Fruit fly (Drosophila melanogaster) whole organism, embryonic: Measurements from ENCODE around the gene Der-2.

ENCODE experiments used
- Abd-B ChIP-seq: fragments of 200-800 bp; sonication (Bioruptor generic); optimal IDR thresholded peaks from 2 replicates; lab custom pipeline; 2018; ENCODE audit warnings: missing biosample characterization, mild to moderate bottlenecking, missing genetic modification characterization, moderate library complexity
- B-H1 ChIP-seq: fragments of 200-800 bp; sonication (Bioruptor generic); IDR thresholded peaks from 3 replicates; pipeline ENCODE4 v1.3.6; 2022; ENCODE audit warnings: missing biosample characterization, missing genetic modification characterization
- CG10147 ChIP-seq: fragments of 200-800 bp; sonication (Bioruptor generic); optimal IDR thresholded peaks from 2 replicates; lab custom pipeline; 2019; ENCODE audit warnings: missing biosample characterization, mild to moderate bottlenecking, missing genetic modification characterization, moderate library complexity
- CG10654 ChIP-seq: fragments of 200-800 bp; sonication (Bioruptor generic); optimal IDR thresholded peaks from 2 replicates; lab custom pipeline; 2016; ENCODE audit warnings: missing biosample characterization, missing genetic modification characterization
- CG11504 ChIP-seq: fragments of 200-800 bp; sonication (Bioruptor generic); optimal IDR thresholded peaks from 3 replicates; lab custom pipeline; 2019; ENCODE audit warnings: missing biosample characterization, mild to moderate bottlenecking, missing genetic modification characterization, moderate library complexity
- CG11695 ChIP-seq: fragments of 200-800 bp; sonication (Bioruptor generic); IDR thresholded peaks from 3 replicates; pipeline ENCODE4 v1.3.6; 2022; ENCODE audit warnings: missing biosample characterization, missing genetic modification characterization
- CG12659 ChIP-seq: fragments of 200-800 bp; sonication (Bioruptor generic); optimal IDR thresholded peaks from 3 replicates; lab custom pipeline; 2017; ENCODE audit warnings: mild to moderate bottlenecking, missing biosample characterization, missing genetic modification reagents, missing genetic modification characterization
- CG1529 ChIP-seq: fragments of 200-800 bp; sonication (Bioruptor generic); optimal IDR thresholded peaks from 3 replicates; lab custom pipeline; 2018; ENCODE audit warnings: missing biosample characterization, missing genetic modification characterization
- CG16813 ChIP-seq: fragments of 200-800 bp; sonication (Bioruptor generic); IDR thresholded peaks from 3 replicates; pipeline ENCODE4 v1.3.6; 2022; ENCODE audit warnings: missing biosample characterization, missing genetic modification characterization; ENCODE audit not compliant: partially characterized antibody
- CG17829 ChIP-seq: fragments of 200-800 bp; optimal IDR thresholded peaks from 2 replicates; lab custom pipeline; 2019; ENCODE audit warnings: missing biosample characterization, mild to moderate bottlenecking, missing genetic modification characterization, moderate library complexity
- CG18599 ChIP-seq: fragments of 200-800 bp; sonication (Bioruptor generic); optimal IDR thresholded peaks from 3 replicates; lab custom pipeline; 2017; ENCODE audit warnings: missing biosample characterization, missing genetic modification characterization, mild to moderate bottlenecking, moderate library complexity, missing genetic modification reagents
- CG2120 ChIP-seq: fragments of 200-800 bp; sonication (Bioruptor generic); optimal IDR thresholded peaks from 3 replicates; lab custom pipeline; 2016; ENCODE audit warnings: missing biosample characterization, missing genetic modification characterization
- CG2712 ChIP-seq: fragments of 200-800 bp; optimal IDR thresholded peaks from 3 replicates; lab custom pipeline; 2019; ENCODE audit warnings: missing biosample characterization, mild to moderate bottlenecking, missing genetic modification characterization, moderate library complexity
- CG31441 ChIP-seq: fragments of 200-800 bp; sonication (Bioruptor generic); IDR thresholded peaks from 2 replicates; pipeline ENCODE4 v1.3.6; 2022; ENCODE audit warnings: missing biosample characterization, missing genetic modification characterization
- CG33213 ChIP-seq: fragments of 200-800 bp; sonication (Bioruptor generic); optimal IDR thresholded peaks from 3 replicates; lab custom pipeline; 2016; ENCODE audit warnings: missing biosample characterization, missing genetic modification characterization
- CG34376 ChIP-seq: fragments of 200-800 bp; sonication (Bioruptor generic); optimal IDR thresholded peaks from 2 replicates; lab custom pipeline; 2018; ENCODE audit warnings: missing biosample characterization, mild to moderate bottlenecking, missing genetic modification characterization
- CG43689 ChIP-seq: fragments of 200-800 bp; sonication (Bioruptor generic); IDR thresholded peaks from 2 replicates; pipeline ENCODE4 v1.3.6; 2022; ENCODE audit warnings: missing biosample characterization, missing genetic modification characterization
- CG7372 ChIP-seq: fragments of 200-800 bp; sonication (Bioruptor generic); IDR thresholded peaks from 2 replicates; pipeline ENCODE4 v1.3.6; 2022; ENCODE audit warnings: missing biosample characterization, missing genetic modification characterization
- CG7556 ChIP-seq: fragments of 200-800 bp; sonication (Bioruptor generic); optimal IDR thresholded peaks from 2 replicates; lab custom pipeline; 2017; ENCODE audit warnings: missing biosample characterization, mild to moderate bottlenecking, missing genetic modification characterization
- CG7839 ChIP-seq: fragments of 200-800 bp; sonication (Bioruptor generic); optimal IDR thresholded peaks from 3 replicates; lab custom pipeline; 2018; ENCODE audit warnings: missing biosample characterization, mild to moderate bottlenecking, missing genetic modification characterization, moderate library complexity
- CG7987 ChIP-seq: fragments of 200-800 bp; sonication (Bioruptor generic); optimal IDR thresholded peaks from 2 replicates; lab custom pipeline; 2018; ENCODE audit warnings: missing biosample characterization, mild to moderate bottlenecking, missing genetic modification characterization, moderate library complexity
- CG9727 ChIP-seq: fragments of 200-800 bp; sonication (Bioruptor generic); optimal IDR thresholded peaks from 3 replicates; lab custom pipeline; 2017; ENCODE audit warnings: missing biosample characterization, mild to moderate bottlenecking, missing genetic modification characterization
- CG9817 ChIP-seq: fragments of 200-800 bp; sonication (Bioruptor generic); optimal IDR thresholded peaks from 2 replicates; lab custom pipeline; 2018; ENCODE audit warnings: missing biosample characterization, mild to moderate bottlenecking, missing genetic modification characterization, moderate library complexity
- CG9876 ChIP-seq: fragments of 200-800 bp; sonication (Bioruptor generic); optimal IDR thresholded peaks from 2 replicates; lab custom pipeline; 2016; ENCODE audit warnings: missing biosample characterization, missing genetic modification characterization
- CTCF ChIP-seq: fragments of 200-800 bp; sonication (Bioruptor generic); optimal IDR thresholded peaks from 2 replicates; lab custom pipeline; 2017; ENCODE audit warnings: missing biosample characterization, mild to moderate bottlenecking, missing genetic modification characterization, moderate library complexity
- CoRest ChIP-seq: fragments of 200-800 bp; sonication (Bioruptor generic); optimal IDR thresholded peaks from 3 replicates; lab custom pipeline; 2018; ENCODE audit warnings: missing biosample characterization, mild to moderate bottlenecking, missing genetic modification characterization, moderate library complexity
- Dip2 ChIP-seq: fragments of 200-800 bp; sonication (Bioruptor generic); IDR thresholded peaks from 2 replicates; pipeline ENCODE4 v1.3.6; 2022; ENCODE audit warnings: missing biosample characterization, missing genetic modification characterization
- Eip74EF ChIP-seq, 2 experiments: fragments of 200-800 bp in 1 of 2; fragments of >200 bp in 1 of 2; sonication (Bioruptor generic) in 1 of 2; optimal IDR thresholded peaks; 2 replicates each; lab custom pipeline; 2017 to 2019; ENCODE audit warnings: missing biosample characterization in 2 of 2, missing genetic modification characterization in 2 of 2, mild to moderate bottlenecking in 1 of 2, moderate library complexity in 1 of 2
- HHEX ChIP-seq: fragments of 200-800 bp; sonication (Bioruptor generic); optimal IDR thresholded peaks from 3 replicates; lab custom pipeline; 2017; ENCODE audit warnings: missing biosample characterization, mild to moderate bottlenecking, missing genetic modification characterization, missing genetic modification reagents
- Hmr ChIP-seq: fragments of 200-800 bp; sonication (Bioruptor generic); optimal IDR thresholded peaks from 3 replicates; lab custom pipeline; 2017; ENCODE audit warnings: mild to moderate bottlenecking, missing biosample characterization, missing genetic modification reagents, missing genetic modification characterization
- Med ChIP-seq: fragments of 200-800 bp; sonication (Bioruptor generic); peaks from one replicate; lab custom pipeline; 2016; ENCODE audit warnings: missing biosample characterization, missing genetic modification characterization, mild to moderate bottlenecking, inconsistent platforms, moderate library complexity
- Nf-YB ChIP-seq: fragments of 200-800 bp; sonication (Bioruptor generic); optimal IDR thresholded peaks from 3 replicates; lab custom pipeline; 2019; ENCODE audit warnings: missing biosample characterization, mild to moderate bottlenecking, missing genetic modification characterization, moderate library complexity
- Spps ChIP-seq: fragments of 200-800 bp; sonication (Bioruptor generic); optimal IDR thresholded peaks from 2 replicates; lab custom pipeline; 2018; ENCODE audit warnings: missing biosample characterization, mild to moderate bottlenecking, missing genetic modification characterization
- bcd ChIP-seq: fragments of 200-800 bp; sonication (Bioruptor generic); optimal IDR thresholded peaks from 2 replicates; lab custom pipeline; 2017; ENCODE audit warnings: missing biosample characterization, mild to moderate bottlenecking, missing genetic modification characterization
- br ChIP-seq: fragments of >200 bp; optimal IDR thresholded peaks from 2 replicates; lab custom pipeline; 2017
- bsh ChIP-seq, 2 experiments: fragments of 200-800 bp; sonication (Bioruptor generic); optimal IDR thresholded peaks; 2 replicates each; lab custom pipeline; 2017 to 2018; ENCODE audit warnings: mild to moderate bottlenecking in 2 of 2, missing biosample characterization in 2 of 2, missing genetic modification characterization in 2 of 2, moderate library complexity in 1 of 2
- dati ChIP-seq: fragments of 200-800 bp; sonication (Bioruptor generic); IDR thresholded peaks from 2 replicates; pipeline ENCODE4 v1.3.6; 2022; ENCODE audit warnings: missing biosample characterization, missing genetic modification characterization
- gce ChIP-seq: fragments of 200-800 bp; sonication (Bioruptor generic); IDR thresholded peaks from 3 replicates; pipeline ENCODE4 v1.3.6; 2022; ENCODE audit warnings: missing biosample characterization, missing genetic modification characterization
- grau ChIP-seq: fragments of 200-800 bp; optimal IDR thresholded peaks from 3 replicates; lab custom pipeline; 2019; ENCODE audit warnings: missing biosample characterization, mild to moderate bottlenecking, missing genetic modification characterization, moderate library complexity
- hth ChIP-seq: fragments of >200 bp; optimal IDR thresholded peaks from 2 replicates; lab custom pipeline; 2017; ENCODE audit warnings: inconsistent platforms
- lola ChIP-seq, 3 experiments: fragments of >200 bp in 2 of 3; fragments of 200-800 bp in 1 of 3; sonication (Bioruptor generic) in 1 of 3; optimal IDR thresholded peaks; 2 replicates each; lab custom pipeline; 2017 to 2019; ENCODE audit warnings: missing biosample characterization in 3 of 3, missing genetic modification characterization in 3 of 3, mild to moderate bottlenecking in 1 of 3, moderate library complexity in 1 of 3
- peb ChIP-seq: fragments of 200-800 bp; sonication (Bioruptor generic); IDR thresholded peaks from 2 replicates; pipeline ENCODE4 v1.3.6; 2022; ENCODE audit warnings: missing biosample characterization, missing genetic modification characterization
- row ChIP-seq: fragments of 200-800 bp; sonication (Bioruptor generic); IDR thresholded peaks from 3 replicates; pipeline ENCODE4 v1.3.6; 2022; ENCODE audit warnings: missing biosample characterization, missing genetic modification characterization
- sd ChIP-seq: fragments of 200-800 bp; sonication (Bioruptor generic); optimal IDR thresholded peaks from 3 replicates; lab custom pipeline; 2018; ENCODE audit warnings: missing biosample characterization, mild to moderate bottlenecking, missing genetic modification characterization, moderate library complexity
- sens ChIP-seq: fragments of 200-800 bp; sonication (Bioruptor generic); peaks from one replicate; lab custom pipeline; 2016; ENCODE audit warnings: missing biosample characterization, missing genetic modification characterization
- zfh1 ChIP-seq: fragments of 200-800 bp; sonication (Bioruptor generic); IDR thresholded peaks from 3 replicates; pipeline ENCODE4 v1.3.6; 2022; ENCODE audit warnings: missing biosample characterization, missing genetic modification characterization

Gene Der-2

dm6 chr3R:16510128-16510527 lies 26.1 kb upstream of the Der-2 start (continued):
- TF ChIP-seq CG43689 (no peak), bcd (peak; percentile 6), Dip2 (GFP tag; lab: Robert Waterston, UW) (no peak), sd (tag; lab: Kevin White, UChicago) (no peak), CG12659 (GFP tag; lab: Kevin White, UChicago) (no peak), Abd-B (GFP tag; lab: Kevin White, UChicago) (peak; percentile 40), CG11504 (tag; lab: Kevin White, UChicago) (peak; percentile 75), CG16813 (GFP tag; lab: Robert Waterston, UW) (no peak), row (GFP tag; lab: Robert Waterston, UW) (peak; percentile 54; the same call in 2 of the 3 replicates), CG34376 (no peak), CG18599 (GFP tag; lab: Kevin White, UChicago) (peak; percentile 44), zfh1 (GFP tag; lab: Robert Waterston, UW) (no peak), CoRest (peak; percentile 35), gce (GFP tag; lab: Robert Waterston, UW) (peak; percentile 33; the same call in 1 of the 3 replicates), CG31441 (GFP tag; lab: Robert Waterston, UW) (peak; percentile 64), CG9817 (peak; percentile 16), Med (GFP tag; lab: Kevin White, UChicago) (peak; percentile 54), CG33213 (GFP tag; lab: Kevin White, UChicago) (no peak), CG17829 (peak; percentile 44), CG1529 (peak; percentile 5), CG7556 (GFP tag; lab: Kevin White, UChicago) (peak; percentile 43), CG7987 (GFP tag; lab: Kevin White, UChicago) (no peak), CG7839 (tag; lab: Kevin White, UChicago) (peak; percentile 60), Nf-YB (GFP tag; lab: Kevin White, UChicago) (peak; percentile 22), CG9727 (GFP tag; lab: Kevin White, UChicago) (peak; percentile 28), CG2712 (peak; percentile 64), Eip74EF (GFP tag; optimal IDR thresholded peaks at IDR 0.05; lab: Kevin White, UChicago) (peak in 1 of 2 experiments; percentile 13), hth (no peak), CG10654 (GFP tag; lab: Kevin White, UChicago) (peak; percentile 6), lola (GFP tag; optimal IDR thresholded peaks at IDR 0.05; lab: Kevin White, UChicago) (peak in 1 of 3 experiments; percentile 49), CG9876 (GFP tag; lab: Kevin White, UChicago) (no peak), grau (tag; lab: Kevin White, UChicago) (peak; percentile 46), Spps (tag; lab: Kevin White, UChicago) (peak; percentile 14), CTCF (GFP tag; lab: Kevin White, UChicago) (no peak), sens (GFP tag; lab: Kevin White, UChicago) (peak; percentile 82), HHEX (GFP tag; lab: Kevin White, UChicago) (peak; percentile 23), dati (no peak), Hmr (GFP tag; lab: Kevin White, UChicago) (peak; percentile 40), br (no peak), CG11695 (GFP tag; lab: Robert Waterston, UW) (peak; percentile 29; the same call in 1 of the 3 replicates), CG7372 (no peak), peb (GFP tag; lab: Robert Waterston, UW) (no peak), B-H1 (no peak), bsh (GFP tag; optimal IDR thresholded peaks at IDR 0.05; lab: Kevin White, UChicago) (peak in 1 of 2 experiments; percentile 69), CG10147 (peak; percentile 18), CG2120 (peak; percentile 20)
